Fruit fly (Drosophila melanogaster) whole organism, pupa: Measurements from ENCODE around the gene Jon66Ci.

Source experiments
- CG14655 ChIP-seq: fragments of 200-800 bp; sonication (Bioruptor generic); optimal IDR thresholded peaks from 3 replicates; lab custom pipeline; 2017; ENCODE audit warnings: mild to moderate bottlenecking, missing biosample characterization, missing genetic modification reagents, missing genetic modification characterization
- CG15710 ChIP-seq: fragments of 200-800 bp; sonication (Bioruptor generic); optimal IDR thresholded peaks from 2 replicates; lab custom pipeline; 2018; ENCODE audit warnings: missing biosample characterization, mild to moderate bottlenecking, missing genetic modification characterization, moderate library complexity
- CG17806 ChIP-seq: fragments of 200-800 bp; sonication (Bioruptor generic); optimal IDR thresholded peaks from 2 replicates; lab custom pipeline; 2018; ENCODE audit warnings: missing biosample characterization, mild to moderate bottlenecking, missing genetic modification characterization, moderate library complexity
- CG32121 ChIP-seq: fragments of 200-800 bp; sonication (Bioruptor generic); IDR thresholded peaks from 2 replicates; pipeline ENCODE4 v1.3.6; 2022; ENCODE audit warnings: missing biosample characterization, missing genetic modification characterization
- CG4496 ChIP-seq: fragments of 200-800 bp; sonication (Bioruptor generic); IDR thresholded peaks from 3 replicates; pipeline ENCODE4 v1.3.6; 2022; ENCODE audit warnings: missing biosample characterization, missing genetic modification characterization
- CG8159 ChIP-seq: fragments of 200-800 bp; sonication (Bioruptor generic); optimal IDR thresholded peaks from 3 replicates; lab custom pipeline; 2018; ENCODE audit warnings: missing biosample characterization, mild to moderate bottlenecking, missing genetic modification characterization, moderate library complexity
- CG8301 ChIP-seq: fragments of 200-800 bp; sonication (Bioruptor generic); optimal IDR thresholded peaks from 2 replicates; lab custom pipeline; 2018; ENCODE audit warnings: missing biosample characterization, mild to moderate bottlenecking, missing genetic modification characterization
- CG9948 ChIP-seq: fragments of 200-800 bp; sonication (Bioruptor generic); optimal IDR thresholded peaks from 2 replicates; lab custom pipeline; 2018; ENCODE audit warnings: missing biosample characterization, mild to moderate bottlenecking, missing genetic modification characterization, moderate library complexity
- D1 ChIP-seq: fragments of 200-800 bp; sonication (Bioruptor generic); optimal IDR thresholded peaks from 2 replicates; lab custom pipeline; 2018; ENCODE audit warnings: missing biosample characterization, mild to moderate bottlenecking, missing genetic modification characterization, moderate library complexity
- Ets98B ChIP-seq: fragments of 200-800 bp; sonication (Bioruptor generic); IDR thresholded peaks from 2 replicates; pipeline ENCODE4 v1.3.6; 2022; ENCODE audit warnings: missing biosample characterization, missing genetic modification characterization
- fd96Ca ChIP-seq: fragments of 200-800 bp; sonication (Bioruptor generic); IDR thresholded peaks from 3 replicates; pipeline ENCODE4 v1.3.6; 2022; ENCODE audit warnings: missing biosample characterization, missing genetic modification characterization
- gl ChIP-seq: fragments of 200-800 bp; sonication (Bioruptor generic); optimal IDR thresholded peaks from 2 replicates; lab custom pipeline; 2018; ENCODE audit warnings: missing biosample characterization, mild to moderate bottlenecking, missing genetic modification characterization

DNA sequence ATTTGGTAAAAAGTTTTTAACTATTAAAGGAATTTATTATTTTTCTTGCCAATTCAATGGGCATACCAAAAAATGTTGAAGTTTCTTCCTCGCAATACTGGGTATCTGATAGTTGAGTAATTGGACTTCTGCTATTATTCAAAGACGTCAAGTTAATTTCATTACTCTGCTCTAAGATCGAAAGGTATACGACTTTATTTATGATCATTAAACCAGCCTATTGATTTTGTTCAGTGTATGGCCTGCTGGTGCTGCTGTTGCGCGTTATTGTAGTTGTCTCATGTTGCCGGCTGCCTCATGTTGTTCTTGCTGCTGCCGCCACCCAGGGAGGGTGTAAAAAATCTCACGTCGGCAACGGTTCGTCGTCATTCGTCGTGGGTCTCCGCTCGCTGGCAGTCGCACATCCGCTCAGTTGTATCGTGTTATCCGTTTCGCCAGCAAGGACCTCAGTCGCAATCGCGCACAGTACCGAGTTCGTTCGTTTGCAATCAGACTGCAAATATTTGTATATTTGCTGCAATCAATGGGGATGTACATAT lies 4.4 kb downstream of the Jon66Ci start, which contains the start of gene CG7120:
- peak; percentile 60 for TF ChIP-seq CG8301 (tag; lab: Kevin White, UChicago)
- no peak for TF ChIP-seq gl
- no peak for TF ChIP-seq D1 (tag; lab: Kevin White, UChicago)
- TF ChIP-seq CG9948 (tag; lab: Kevin White, UChicago) = peak; percentile 31
- TF ChIP-seq CG15710 = no peak
- TF ChIP-seq CG17806 (tag; lab: Kevin White, UChicago) = no peak
- TF ChIP-seq CG32121 (GFP tag; lab: Robert Waterston, UW) = no peak
- TF ChIP-seq CG8159 (tag; lab: Kevin White, UChicago) = peak; percentile 53
- TF ChIP-seq CG4496 (GFP tag; lab: Robert Waterston, UW) = peak; percentile 29; the same call in 1 of the 3 replicates
- TF ChIP-seq Ets98B (GFP tag; lab: Robert Waterston, UW) = 0 out of 2 replicates have a peak, but pooled peaks have one; percentile 5
- peak; percentile 43; the same call in 1 of the 3 replicates for TF ChIP-seq fd96Ca (GFP tag; lab: Robert Waterston, UW)
- TF ChIP-seq CG14655 (GFP tag; lab: Kevin White, UChicago) = peak; percentile 64
